Worm (Caenorhabditis elegans): ENCODE results near the gene kmo-1.

DNA sequence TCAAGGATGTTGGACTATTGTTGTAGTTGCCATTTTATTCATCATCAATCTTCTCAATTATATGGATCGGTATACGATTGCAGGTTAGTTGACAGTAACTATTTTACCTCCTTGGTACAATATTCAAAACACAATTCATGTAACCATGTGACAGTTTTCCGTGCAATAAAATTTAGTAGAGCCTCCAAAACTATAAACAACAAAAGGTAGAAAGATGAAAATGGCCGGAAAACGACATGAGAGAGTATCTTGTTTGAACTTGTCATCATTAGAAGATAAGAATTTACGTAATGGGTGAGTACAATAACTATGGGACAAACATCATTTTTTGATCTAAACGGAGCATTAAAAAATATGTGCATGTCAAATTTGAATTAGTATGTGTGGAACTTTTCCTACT, 44.8 kb upstream of the kmo-1 start:
- TF ChIP-seq ztf-29 (GFP tag; IDR thresholded peaks at IDR 0.05) (no peak), tab-1 (GFP tag; IDR thresholded peaks at IDR 0.05) (no peak), ztf-23 (GFP tag; IDR thresholded peaks at IDR 0.05) (no peak), T22C8.4 (GFP tag; IDR thresholded peaks at IDR 0.05) (no peak), flt-1 (GFP tag; IDR thresholded peaks at IDR 0.05) (no peak), med-1 (GFP tag; optimal IDR thresholded peaks at IDR 0.05; ENCODE audit: insufficient read depth) (no peak), cog-1 (tag; optimal IDR thresholded peaks at IDR 0.05) (no peak)
